Worm (Caenorhabditis elegans) whole organism, L1 larva: ENCODE results near the gene C25E10.13.

Experiments
- C16A3.4 ChIP-seq: fragments of 150-350 bp; optimal IDR thresholded peaks from 2 replicates; lab custom pipeline; 2014; ENCODE audit warnings: missing biosample characterization, missing genetic modification characterization
- C34B4.2 ChIP-seq: sonication (generic microtip); optimal IDR thresholded peaks from 2 replicates; lab custom pipeline; 2017; ENCODE audit warnings: mild to moderate bottlenecking, missing genetic modification characterization, missing compliant biosample characterization
- aha-1 ChIP-seq: fragments of 150-350 bp; optimal IDR thresholded peaks from 2 replicates; lab custom pipeline; 2014; ENCODE audit warnings: missing biosample characterization, missing genetic modification characterization
- alr-1 ChIP-seq: fragments of 200-800 bp; sonication (Bioruptor generic); optimal IDR thresholded peaks from 2 replicates; lab custom pipeline; 2018; ENCODE audit warnings: borderline replicate concordance, mild to moderate bottlenecking, missing genetic modification characterization, missing compliant biosample characterization
- ama-1 ChIP-seq: fragments of 150-350 bp; optimal IDR thresholded peaks from 2 replicates; lab custom pipeline; 2014
- ceh-63 ChIP-seq: fragments of 200-800 bp; sonication (Bioruptor generic); optimal IDR thresholded peaks from 2 replicates; lab custom pipeline; 2018; ENCODE audit warnings: mild to moderate bottlenecking, missing genetic modification characterization, missing compliant biosample characterization
- ceh-8 ChIP-seq: fragments of 200-800 bp; sonication (Bioruptor generic); optimal IDR thresholded peaks from 2 replicates; lab custom pipeline; 2018; ENCODE audit warnings: mild to moderate bottlenecking, missing genetic modification characterization, moderate library complexity, missing compliant biosample characterization
- ceh-82 ChIP-seq, 3 experiments: fragments of 150-350 bp in 1 of 3; sonication (generic microtip) in 2 of 3; optimal IDR thresholded peaks; 2 replicates each; lab custom pipeline; 2014 to 2017; ENCODE audit warnings: missing biosample characterization in 3 of 3, missing genetic modification characterization in 3 of 3
- ceh-88 ChIP-seq: fragments of 200-800 bp; sonication (Bioruptor generic); IDR thresholded peaks from 2 replicates; pipeline ENCODE4 v1.3.6; 2022; ENCODE audit warnings: missing genetic modification characterization, missing compliant biosample characterization
- ceh-90 ChIP-seq: sonication (generic microtip); optimal IDR thresholded peaks from 2 replicates; lab custom pipeline; 2016; ENCODE audit warnings: missing genetic modification characterization, missing compliant biosample characterization
- dpl-1 ChIP-seq, 3 experiments: fragments of 150-350 bp in 2 of 3; sonication (generic microtip) in 1 of 3; optimal IDR thresholded peaks; 2 replicates each; lab custom pipeline; 2014 to 2017; ENCODE audit warnings: missing biosample characterization in 3 of 3, missing genetic modification characterization in 3 of 3, missing genetic modification reagents in 3 of 3
- dsc-1 ChIP-seq: sonication (generic microtip); optimal IDR thresholded peaks from 2 replicates; lab custom pipeline; 2016; ENCODE audit warnings: mild to moderate bottlenecking, missing genetic modification characterization, missing compliant biosample characterization
- efl-1 ChIP-seq, 4 experiments: fragments of 150-350 bp; optimal IDR thresholded peaks in 3 of 4; peaks in 1 of 4; 1 replicate in 1 of 4; 2 replicates in 3 of 4; lab custom pipeline; 2014; ENCODE audit warnings: missing biosample characterization in 2 of 4, missing genetic modification characterization in 2 of 4, missing genetic modification reagents in 2 of 4
- egl-13 ChIP-seq: sonication (generic microtip); optimal IDR thresholded peaks from 2 replicates; lab custom pipeline; 2016; ENCODE audit warnings: missing genotype, missing genetic modification reagents, missing genetic modification characterization, missing compliant biosample characterization
- egl-27 ChIP-seq, 2 experiments: fragments of 150-350 bp in 1 of 2; sonication (generic microtip); optimal IDR thresholded peaks; 3 replicates each; lab custom pipeline; 2017 to 2018; ENCODE audit warnings: missing biosample characterization in 2 of 2, missing genetic modification characterization in 2 of 2, missing genetic modification reagents in 2 of 2
- elt-2 ChIP-seq: sonication (generic microtip); optimal IDR thresholded peaks from 2 replicates; lab custom pipeline; 2016; ENCODE audit warnings: missing genetic modification characterization, mild to moderate bottlenecking, inconsistent platforms, missing compliant biosample characterization, missing genetic modification reagents
- ets-5 ChIP-seq: fragments of 200-800 bp; sonication (Bioruptor generic); IDR thresholded peaks from 2 replicates; pipeline ENCODE4 v1.3.6; 2022; ENCODE audit warnings: missing genetic modification characterization, missing compliant biosample characterization
- fkh-10 ChIP-seq: sonication (generic microtip); optimal IDR thresholded peaks from 2 replicates; lab custom pipeline; 2017; ENCODE audit warnings: missing biosample characterization, missing genetic modification reagents, missing genetic modification characterization
- fkh-4 ChIP-seq: sonication (generic microtip); optimal IDR thresholded peaks from 2 replicates; lab custom pipeline; 2016; ENCODE audit warnings: missing compliant biosample characterization, missing genetic modification characterization, borderline replicate concordance
- fkh-8 ChIP-seq: sonication (generic microtip); optimal IDR thresholded peaks from 2 replicates; lab custom pipeline; 2016; ENCODE audit warnings: mild to moderate bottlenecking, missing genetic modification characterization, missing compliant biosample characterization
- fos-1 ChIP-seq: fragments of 150-350 bp; optimal IDR thresholded peaks from 2 replicates; lab custom pipeline; 2014; ENCODE audit warnings: missing biosample characterization, missing genetic modification characterization
- hlh-17 ChIP-seq: fragments of 200-800 bp; sonication (Bioruptor generic); optimal IDR thresholded peaks from 2 replicates; lab custom pipeline; 2018; ENCODE audit warnings: missing genetic modification characterization, mild to moderate bottlenecking, missing compliant biosample characterization, moderate library complexity, borderline replicate concordance
- hpl-2 ChIP-seq: fragments of 150-350 bp; optimal IDR thresholded peaks from 2 replicates; lab custom pipeline; 2014; ENCODE audit warnings: missing biosample characterization, missing genetic modification reagents, missing genetic modification characterization
- irx-1 ChIP-seq: sonication (generic microtip); optimal IDR thresholded peaks from 2 replicates; lab custom pipeline; 2016; ENCODE audit warnings: missing genetic modification characterization, missing compliant biosample characterization
- isw-1 ChIP-seq: fragments of 200-800 bp; sonication (Bioruptor generic); IDR thresholded peaks from 2 replicates; pipeline ENCODE4 v1.3.6; 2022; ENCODE audit warnings: missing genetic modification characterization, missing compliant biosample characterization
- jun-1 ChIP-seq: fragments of 150-350 bp; optimal IDR thresholded peaks from 2 replicates; lab custom pipeline; 2014; ENCODE audit warnings: missing biosample characterization, missing genetic modification reagents, missing genetic modification characterization
- lin-13 ChIP-seq: fragments of 150-350 bp; optimal IDR thresholded peaks from 2 replicates; lab custom pipeline; 2014; ENCODE audit warnings: missing biosample characterization, missing genetic modification reagents, missing genetic modification characterization
- lin-15B ChIP-seq: fragments of 150-350 bp; sonication (generic microtip); optimal IDR thresholded peaks from 3 replicates; lab custom pipeline; 2014; ENCODE audit warnings: missing biosample characterization, missing genetic modification characterization
- lsy-2 ChIP-seq, 2 experiments: fragments of 150-350 bp; optimal IDR thresholded peaks; 2 replicates each; lab custom pipeline; 2014; ENCODE audit warnings: missing biosample characterization in 2 of 2, missing genetic modification characterization in 2 of 2
- mdl-1 ChIP-seq, 2 experiments: fragments of 150-350 bp; optimal IDR thresholded peaks; 2 replicates each; lab custom pipeline; 2014 to 2017; ENCODE audit warnings: missing biosample characterization in 2 of 2, missing genetic modification characterization in 2 of 2, inconsistent platforms in 1 of 2
- mef-2 ChIP-seq: fragments of 150-350 bp; optimal IDR thresholded peaks from 2 replicates; lab custom pipeline; 2014; ENCODE audit warnings: missing biosample characterization, missing genetic modification characterization
- mep-1 ChIP-seq: fragments of 150-350 bp; optimal IDR thresholded peaks from 2 replicates; lab custom pipeline; 2014; ENCODE audit warnings: missing biosample characterization, missing genetic modification characterization
- nhr-11 ChIP-seq: fragments of 150-350 bp; optimal IDR thresholded peaks from 2 replicates; lab custom pipeline; 2014; ENCODE audit warnings: missing biosample characterization, missing genetic modification characterization
- nhr-12 ChIP-seq: sonication (generic microtip); optimal IDR thresholded peaks from 2 replicates; lab custom pipeline; 2017; ENCODE audit warnings: missing biosample characterization, missing genetic modification characterization
- nhr-19 ChIP-seq: fragments of 200-800 bp; sonication (Bioruptor generic); conservative IDR thresholded peaks from 2 replicates; pipeline ENCODE4 v1.3.6; 2022; ENCODE audit warnings: missing genetic modification characterization, missing compliant biosample characterization
- nhr-20 ChIP-seq: sonication (generic microtip); optimal IDR thresholded peaks from 2 replicates; lab custom pipeline; 2016; ENCODE audit warnings: mild to moderate bottlenecking, missing genetic modification characterization, missing compliant biosample characterization
- nhr-237 ChIP-seq: fragments of 150-350 bp; optimal IDR thresholded peaks from 2 replicates; lab custom pipeline; 2014; ENCODE audit warnings: missing biosample characterization, missing genetic modification characterization
- nhr-28 ChIP-seq: fragments of 150-350 bp; optimal IDR thresholded peaks from 2 replicates; lab custom pipeline; 2014; ENCODE audit warnings: missing biosample characterization, missing genetic modification characterization
- nhr-47 ChIP-seq: sonication (generic microtip); optimal IDR thresholded peaks from 2 replicates; lab custom pipeline; 2016; ENCODE audit warnings: mild to moderate bottlenecking, missing genetic modification characterization, moderate library complexity, missing compliant biosample characterization
- nhr-71 ChIP-seq: sonication (generic microtip); optimal IDR thresholded peaks from 2 replicates; lab custom pipeline; 2016; ENCODE audit warnings: mild to moderate bottlenecking, missing genetic modification characterization, moderate library complexity, missing compliant biosample characterization
- nhr-77 ChIP-seq: fragments of 150-350 bp; optimal IDR thresholded peaks from 2 replicates; lab custom pipeline; 2014; ENCODE audit warnings: missing biosample characterization, missing genetic modification characterization
- nhr-84 ChIP-seq: sonication (generic microtip); optimal IDR thresholded peaks from 2 replicates; lab custom pipeline; 2017; ENCODE audit warnings: missing biosample characterization, missing genetic modification characterization
- nhr-85 ChIP-seq: sonication (generic microtip); peaks from one replicate; lab custom pipeline; 2016; ENCODE audit warnings: missing genetic modification characterization, inconsistent platforms, missing compliant biosample characterization
- pqm-1 ChIP-seq: sonication (generic microtip); optimal IDR thresholded peaks from 3 replicates; lab custom pipeline; 2017; ENCODE audit warnings: missing biosample characterization, missing genetic modification characterization
- rnt-1 ChIP-seq: sonication (generic microtip); optimal IDR thresholded peaks from 2 replicates; lab custom pipeline; 2016; ENCODE audit warnings: mild to moderate bottlenecking, missing genetic modification characterization, moderate library complexity, missing compliant biosample characterization
- snpc-4 ChIP-seq: fragments of 150-350 bp; optimal IDR thresholded peaks from 2 replicates; lab custom pipeline; 2014; ENCODE audit warnings: missing biosample characterization, missing genetic modification characterization
- sox-4 ChIP-seq: sonication (generic microtip); optimal IDR thresholded peaks from 2 replicates; lab custom pipeline; 2016; ENCODE audit warnings: missing genetic modification characterization, missing compliant biosample characterization
- sptf-1 ChIP-seq: fragments of 150-350 bp; optimal IDR thresholded peaks from 2 replicates; lab custom pipeline; 2014; ENCODE audit warnings: missing biosample characterization, missing genetic modification characterization
- sup-37 ChIP-seq: fragments of 200-800 bp; sonication (Bioruptor generic); optimal IDR thresholded peaks from 2 replicates; lab custom pipeline; 2018; ENCODE audit warnings: mild to moderate bottlenecking, missing genetic modification characterization, missing compliant biosample characterization
- swsn-7 ChIP-seq: sonication (generic microtip); optimal IDR thresholded peaks from 2 replicates; lab custom pipeline; 2016; ENCODE audit warnings: missing genetic modification characterization, missing compliant biosample characterization
- unc-30 ChIP-seq: sonication (generic microtip); optimal IDR thresholded peaks from 2 replicates; lab custom pipeline; 2017; ENCODE audit warnings: missing biosample characterization, missing genetic modification characterization
- xbp-1 ChIP-seq: sonication (generic microtip); optimal IDR thresholded peaks from 2 replicates; lab custom pipeline; 2016; ENCODE audit warnings: missing genetic modification characterization, missing compliant biosample characterization
- zip-4 ChIP-seq: fragments of 200-800 bp; sonication (Bioruptor generic); optimal IDR thresholded peaks from 2 replicates; lab custom pipeline; 2018; ENCODE audit warnings: mild to moderate bottlenecking, missing genetic modification characterization, moderate library complexity, missing compliant biosample characterization
- ztf-11 ChIP-seq, 2 experiments: sonication (generic microtip); optimal IDR thresholded peaks; 2 replicates each; lab custom pipeline; 2016 to 2017; ENCODE audit warnings: missing genetic modification characterization in 2 of 2, missing biosample characterization in 1 of 2, missing compliant biosample characterization in 1 of 2

Gene C25E10.13

DNA sequence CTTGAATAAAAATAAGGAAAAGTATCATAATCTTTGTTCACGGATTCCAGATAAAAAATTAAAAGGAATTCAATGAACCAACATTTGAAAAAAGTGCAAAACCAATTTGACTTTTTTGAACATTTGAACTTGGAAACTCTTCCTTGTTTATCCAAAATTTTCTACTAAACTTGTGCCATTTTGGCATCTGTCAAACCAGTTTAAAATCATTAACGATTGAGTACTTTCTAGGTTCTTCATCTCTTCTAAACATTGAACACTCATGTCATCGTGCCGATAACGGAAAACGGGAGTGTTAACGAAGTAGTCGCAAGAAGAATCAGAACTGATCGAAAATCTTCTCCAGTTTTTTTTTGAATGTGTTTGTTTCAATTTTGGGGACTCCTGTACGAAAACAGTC is 24.7 kb downstream of the C25E10.13 start (continued):
- no peak for TF ChIP-seq xbp-1 (tag; lab: Kevin White, UChicago)
- TF ChIP-seq isw-1, result no peak
- no peak for TF ChIP-seq hlh-17
- no peak for TF ChIP-seq nhr-28 (tag; lab: Kevin White, UChicago)
- TF ChIP-seq fkh-10 (GFP tag; lab: Kevin White, UChicago), result no peak
- peak; percentile 39 for TF ChIP-seq nhr-20
- TF ChIP-seq mef-2 (tag; lab: Kevin White, UChicago), result no peak
- TF ChIP-seq nhr-237 (tag; lab: Kevin White, UChicago), result no peak
- no peak for TF ChIP-seq aha-1 (tag; lab: Kevin White, UChicago)
- TF ChIP-seq efl-1 (optimal IDR thresholded peaks at IDR 0.05; lab: Kevin White, UChicago), result no peak
- TF ChIP-seq efl-1 (GFP tag; optimal IDR thresholded peaks at IDR 0.05 in 1 of 2; lab: Kevin White, UChicago), result no peak
- no peak for TF ChIP-seq lin-13 (GFP tag; lab: Kevin White, UChicago)
- TF ChIP-seq zip-4, result no peak
- no peak for TF ChIP-seq dpl-1 (GFP tag; optimal IDR thresholded peaks at IDR 0.05; lab: Kevin White, UChicago)
- no peak for TF ChIP-seq snpc-4 (tag; lab: Kevin White, UChicago)
- TF ChIP-seq ceh-82 (tag; optimal IDR thresholded peaks at IDR 0.05; lab: Kevin White, UChicago), result no peak
- TF ChIP-seq sox-4 (tag; lab: Kevin White, UChicago), result no peak
- TF ChIP-seq hpl-2, result no peak
- TF ChIP-seq irx-1 (tag; lab: Kevin White, UChicago), result no peak
- no peak for TF ChIP-seq ama-1
- TF ChIP-seq lsy-2 (tag; optimal IDR thresholded peaks at IDR 0.05; lab: Kevin White, UChicago), result no peak
- no peak for TF ChIP-seq jun-1
- peak; percentile 80 for TF ChIP-seq nhr-85 (tag; lab: Kevin White, UChicago)
- no peak for TF ChIP-seq sup-37 (GFP tag; lab: Kevin White, UChicago)
- no peak for TF ChIP-seq ceh-88
- TF ChIP-seq C34B4.2 (tag; lab: Kevin White, UChicago), result no peak
- no peak for TF ChIP-seq lin-15B (tag; lab: Kevin White, UChicago)
- TF ChIP-seq egl-13 (tag; lab: Kevin White, UChicago), result no peak
- no peak for TF ChIP-seq ztf-11 (tag; optimal IDR thresholded peaks at IDR 0.05; lab: Kevin White, UChicago)
- TF ChIP-seq elt-2 (tag; lab: Kevin White, UChicago), result no peak
- no peak for TF ChIP-seq swsn-7 (tag; lab: Kevin White, UChicago)
- TF ChIP-seq mep-1, result no peak
- no peak for TF ChIP-seq ceh-90 (tag; lab: Kevin White, UChicago)
- no peak for TF ChIP-seq dsc-1 (tag; lab: Kevin White, UChicago)
- no peak for TF ChIP-seq ets-5 (GFP tag; lab: Robert Waterston, UW)
- TF ChIP-seq nhr-12 (tag; lab: Kevin White, UChicago), result no peak
- TF ChIP-seq alr-1 (tag; lab: Kevin White, UChicago), result no peak
- TF ChIP-seq nhr-19 (GFP tag; lab: Robert Waterston, UW), result 0 out of 2 replicates have a peak, but pooled peaks have one; percentile 23
- TF ChIP-seq sptf-1 (tag; lab: Kevin White, UChicago), result no peak
- TF ChIP-seq fos-1, result no peak
- no peak for TF ChIP-seq nhr-84 (tag; lab: Kevin White, UChicago)
- peak; percentile 32 for TF ChIP-seq nhr-71 (tag; lab: Kevin White, UChicago)
- no peak for TF ChIP-seq nhr-77 (tag; lab: Kevin White, UChicago)
- no peak for TF ChIP-seq nhr-47
- no peak for TF ChIP-seq egl-27 (tag; optimal IDR thresholded peaks at IDR 0.05; lab: Kevin White, UChicago)
- TF ChIP-seq pqm-1 (tag; lab: Kevin White, UChicago), result no peak
- no peak for TF ChIP-seq mdl-1 (tag; optimal IDR thresholded peaks at IDR 0.05; lab: Kevin White, UChicago)
- no peak for TF ChIP-seq rnt-1
- no peak for TF ChIP-seq ceh-8 (GFP tag; lab: Kevin White, UChicago)
- no peak for TF ChIP-seq ceh-63 (GFP tag; lab: Kevin White, UChicago)
- TF ChIP-seq fkh-4, result no peak
- no peak for TF ChIP-seq fkh-8 (tag; lab: Kevin White, UChicago)
- TF ChIP-seq nhr-11 (tag; lab: Kevin White, UChicago), result no peak
- no peak for TF ChIP-seq unc-30 (tag; lab: Kevin White, UChicago)
- no peak for TF ChIP-seq C16A3.4 (tag; lab: Kevin White, UChicago)
